Fruit fly (Drosophila melanogaster) whole organism, wandering third instar larva: Measurements from ENCODE around the gene CG11975.

Experiments
- CG32264 ChIP-seq: fragments of 200-800 bp; sonication (Bioruptor generic); optimal IDR thresholded peaks from 2 replicates; lab custom pipeline; 2016; ENCODE audit warnings: missing biosample characterization, missing genetic modification characterization
- CG9705 ChIP-seq: fragments of 200-800 bp; sonication (Bioruptor generic); optimal IDR thresholded peaks from 2 replicates; lab custom pipeline; 2018; ENCODE audit warnings: missing biosample characterization, mild to moderate bottlenecking, missing genetic modification characterization
- CrebA ChIP-seq: fragments of 200-800 bp; sonication (Bioruptor generic); optimal IDR thresholded peaks from 2 replicates; lab custom pipeline; 2016; ENCODE audit warnings: missing biosample characterization, mild to moderate bottlenecking, missing genetic modification characterization, borderline replicate concordance
- Dfd ChIP-seq: fragments of >200 bp; optimal IDR thresholded peaks from 2 replicates; lab custom pipeline; 2017; ENCODE audit warnings: missing biosample characterization, missing genetic modification characterization
- Dif ChIP-seq: fragments of 200-275, 200-300 bp; sonication (Bioruptor generic); optimal IDR thresholded peaks from 2 replicates; lab custom pipeline; 2018; ENCODE audit warnings: missing biosample characterization, missing genetic modification characterization; ENCODE audit not compliant: partially characterized antibody
- GATAd ChIP-seq: sonication (Bioruptor generic); optimal IDR thresholded peaks from 2 replicates; lab custom pipeline; 2016; ENCODE audit warnings: missing biosample characterization, missing genetic modification characterization
- HLH106 ChIP-seq: fragments of 200-800 bp; optimal IDR thresholded peaks from 3 replicates; lab custom pipeline; 2019; ENCODE audit warnings: missing biosample characterization, mild to moderate bottlenecking, missing genetic modification characterization, moderate library complexity
- Jra ChIP-seq: sonication (Bioruptor generic); optimal IDR thresholded peaks from 2 replicates; lab custom pipeline; 2016; ENCODE audit warnings: missing biosample characterization, missing genetic modification characterization
- Myc ChIP-seq: fragments of >200 bp; optimal IDR thresholded peaks from 2 replicates; lab custom pipeline; 2017
- OdsH ChIP-seq: fragments of 200-800 bp; sonication (Bioruptor generic); optimal IDR thresholded peaks from 2 replicates; lab custom pipeline; 2016; ENCODE audit warnings: missing biosample characterization, mild to moderate bottlenecking, missing genetic modification characterization
- Rel ChIP-seq, 2 experiments: fragments of 200-800 bp; sonication (Bioruptor generic) in 1 of 2; optimal IDR thresholded peaks; 2 replicates in 1 of 2; 3 replicates in 1 of 2; lab custom pipeline; 2016 to 2019; ENCODE audit warnings: mild to moderate bottlenecking in 2 of 2, missing biosample characterization in 2 of 2, missing genetic modification characterization in 2 of 2, moderate library complexity in 1 of 2
- Sp1 ChIP-seq: fragments of 200-800 bp; sonication (Bioruptor generic); optimal IDR thresholded peaks from 3 replicates; lab custom pipeline; 2019; ENCODE audit warnings: missing biosample characterization, mild to moderate bottlenecking, missing genetic modification characterization, moderate library complexity
- Vsx2 ChIP-seq: fragments of 200-300, 225-300 bp; sonication (Bioruptor generic); optimal IDR thresholded peaks from 2 replicates; lab custom pipeline; 2018; ENCODE audit warnings: missing biosample characterization, missing genetic modification characterization; ENCODE audit not compliant: partially characterized antibody
- br ChIP-seq: fragments of 200-800 bp; sonication (Bioruptor generic); optimal IDR thresholded peaks from 2 replicates; lab custom pipeline; 2016; ENCODE audit warnings: missing biosample characterization, missing genetic modification characterization
- brk ChIP-seq: fragments of 200-800 bp; sonication (Bioruptor generic); optimal IDR thresholded peaks from 2 replicates; lab custom pipeline; 2016; ENCODE audit warnings: missing biosample characterization, mild to moderate bottlenecking, missing genetic modification characterization
- dsf ChIP-seq: sonication (Bioruptor generic); optimal IDR thresholded peaks from 2 replicates; lab custom pipeline; 2016; ENCODE audit warnings: missing biosample characterization, missing genetic modification characterization, borderline replicate concordance
- ey ChIP-seq: fragments of 200-800 bp; sonication (Bioruptor generic); optimal IDR thresholded peaks from 2 replicates; lab custom pipeline; 2016; ENCODE audit warnings: missing biosample characterization, missing genetic modification characterization
- foxo ChIP-seq, 2 experiments: fragments of 200-800 bp; sonication (Bioruptor generic); optimal IDR thresholded peaks; 2 replicates in 1 of 2; 3 replicates in 1 of 2; lab custom pipeline; 2016 to 2017; ENCODE audit warnings: missing biosample characterization in 2 of 2, missing genetic modification characterization in 2 of 2
- fru ChIP-seq: fragments of 200-800 bp; sonication (Bioruptor generic); optimal IDR thresholded peaks from 3 replicates; lab custom pipeline; 2016; ENCODE audit warnings: missing biosample characterization, mild to moderate bottlenecking, missing genetic modification characterization
- h ChIP-seq: fragments of 200-800 bp; sonication (Bioruptor generic); optimal IDR thresholded peaks from 3 replicates; lab custom pipeline; 2016; ENCODE audit warnings: missing biosample characterization, mild to moderate bottlenecking, missing genetic modification characterization
- lola ChIP-seq: fragments of >200 bp; optimal IDR thresholded peaks from 2 replicates; lab custom pipeline; 2017; ENCODE audit warnings: missing biosample characterization, missing genetic modification characterization
- pan ChIP-seq: fragments of >200 bp; optimal IDR thresholded peaks from 2 replicates; lab custom pipeline; 2017
- psq ChIP-seq: fragments of 200-800 bp; sonication (Bioruptor generic); optimal IDR thresholded peaks from 3 replicates; lab custom pipeline; 2017; ENCODE audit warnings: missing biosample characterization, mild to moderate bottlenecking, missing genetic modification characterization, moderate library complexity
- rgr ChIP-seq: fragments of 200-800 bp; sonication (Bioruptor generic); optimal IDR thresholded peaks from 3 replicates; lab custom pipeline; 2016; ENCODE audit warnings: missing biosample characterization, mild to moderate bottlenecking, missing genetic modification characterization
- sage ChIP-seq: fragments of 200-800 bp; sonication (Bioruptor generic); optimal IDR thresholded peaks from 2 replicates; lab custom pipeline; 2016; ENCODE audit warnings: missing biosample characterization, mild to moderate bottlenecking, missing genetic modification characterization
- tai ChIP-seq: sonication (Bioruptor generic); optimal IDR thresholded peaks from 2 replicates; lab custom pipeline; 2016; ENCODE audit warnings: missing biosample characterization, missing genetic modification characterization
- woc ChIP-seq: sonication (Bioruptor generic); optimal IDR thresholded peaks from 2 replicates; lab custom pipeline; 2016; ENCODE audit warnings: missing biosample characterization, mild to moderate bottlenecking, missing genetic modification characterization

Gene CG11975

DNA sequence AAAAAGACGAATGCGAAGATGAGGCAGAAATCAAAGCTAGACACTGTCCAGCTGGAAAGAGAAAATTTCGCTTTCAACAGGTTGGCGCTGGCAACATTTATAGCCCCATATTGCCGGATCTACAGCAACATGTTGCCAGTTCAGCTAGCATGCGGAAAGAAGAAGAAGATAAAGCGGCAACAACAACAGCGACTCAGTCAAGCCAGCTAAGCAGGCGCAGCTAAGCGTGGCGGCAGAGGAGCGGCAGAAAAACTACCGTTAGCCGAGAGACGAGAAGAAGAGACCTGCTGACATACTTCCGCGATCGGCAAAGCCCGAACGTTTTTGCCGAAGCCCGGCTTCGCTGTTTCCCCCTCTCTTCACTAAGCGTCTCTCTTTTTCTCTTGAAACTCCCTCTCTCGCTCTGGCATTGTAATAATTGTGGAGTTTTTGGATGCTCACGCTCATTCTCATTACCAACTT, 37.7 kb upstream of the CG11975 start:
- TF ChIP-seq tai (GFP tag; lab: Kevin White, UChicago) (no peak), CG32264 (no peak), CrebA (GFP tag; lab: Kevin White, UChicago) (no peak), br (no peak), pan (no peak), Jra (no peak)

DNA sequence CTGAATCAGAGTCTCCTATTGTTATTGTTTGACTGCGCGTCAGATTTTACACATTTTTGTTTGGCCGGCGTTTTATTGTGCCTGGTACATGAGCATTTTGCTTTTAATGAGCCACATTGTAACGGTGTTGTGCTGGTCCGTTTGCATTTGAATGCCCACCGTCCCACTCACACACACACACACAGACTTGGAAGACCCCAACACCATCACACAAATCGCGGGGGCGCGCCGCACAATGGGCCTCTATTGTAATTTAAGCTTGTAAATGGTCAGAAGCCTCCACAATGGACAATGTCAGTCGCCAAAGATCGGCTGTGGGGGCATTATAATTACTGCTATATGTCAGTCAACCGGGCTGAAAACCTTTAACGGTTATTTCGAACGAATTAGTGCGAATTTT, 36.7 kb upstream of the CG11975 start:
- TF ChIP-seq sage (GFP tag; lab: Kevin White, UChicago) (no peak), HLH106 (tag; lab: Kevin White, UChicago) (no peak), br (no peak), fru (GFP tag; lab: Kevin White, UChicago) (no peak), GATAd (GFP tag; lab: Kevin White, UChicago) (no peak), Myc (lab: Kevin White, UChicago) (no peak), Rel (GFP tag; optimal IDR thresholded peaks at IDR 0.05; lab: Kevin White, UChicago) (no peak), Rel (tag; optimal IDR thresholded peaks at IDR 0.05; lab: Kevin White, UChicago) (no peak), CG9705 (GFP tag; lab: Kevin White, UChicago) (no peak), OdsH (no peak), lola (GFP tag; lab: Kevin White, UChicago) (no peak), dsf (GFP tag; lab: Kevin White, UChicago) (no peak)

DNA sequence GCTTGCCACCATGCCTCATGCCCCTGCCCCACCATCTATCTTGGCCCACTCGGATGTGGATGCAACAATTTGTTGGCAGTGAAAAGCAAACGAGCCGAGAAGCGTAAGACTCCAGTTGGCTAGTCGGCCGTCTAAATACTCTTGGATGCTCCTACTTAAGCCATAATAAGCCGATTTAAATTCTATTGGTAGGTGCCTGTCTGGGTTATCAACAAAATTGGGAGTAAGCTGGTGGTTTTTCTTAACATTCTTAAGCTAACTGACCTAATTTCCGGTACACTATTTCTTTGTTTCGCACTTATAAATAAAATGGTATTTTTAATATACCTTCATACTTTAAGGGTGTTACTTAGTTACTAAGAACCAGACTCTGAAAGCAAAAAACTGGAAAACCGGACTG, 35.3 kb upstream of the CG11975 start:
- TF ChIP-seq GATAd (GFP tag; lab: Kevin White, UChicago) (no peak), rgr (GFP tag; lab: Kevin White, UChicago) (peak; percentile 13), lola (GFP tag; lab: Kevin White, UChicago) (no peak), CrebA (GFP tag; lab: Kevin White, UChicago) (no peak), h (GFP tag; lab: Kevin White, UChicago) (peak; percentile 41), Sp1 (GFP tag; lab: Kevin White, UChicago) (peak; percentile 47), br (peak; percentile 27), woc (GFP tag; lab: Kevin White, UChicago) (peak; percentile 90), foxo (GFP tag; optimal IDR thresholded peaks at IDR 0.05; lab: Kevin White, UChicago) (peak in 1 of 2 experiments; percentile 33), Dif (GFP tag; lab: Kevin White, UChicago) (no peak), sage (GFP tag; lab: Kevin White, UChicago) (no peak), brk (GFP tag; lab: Kevin White, UChicago) (no peak), ey (GFP tag; lab: Kevin White, UChicago) (no peak), OdsH (peak; percentile 34), HLH106 (tag; lab: Kevin White, UChicago) (peak; percentile 47), fru (GFP tag; lab: Kevin White, UChicago) (peak; percentile 14), psq (GFP tag; lab: Kevin White, UChicago) (peak; percentile 66)

DNA sequence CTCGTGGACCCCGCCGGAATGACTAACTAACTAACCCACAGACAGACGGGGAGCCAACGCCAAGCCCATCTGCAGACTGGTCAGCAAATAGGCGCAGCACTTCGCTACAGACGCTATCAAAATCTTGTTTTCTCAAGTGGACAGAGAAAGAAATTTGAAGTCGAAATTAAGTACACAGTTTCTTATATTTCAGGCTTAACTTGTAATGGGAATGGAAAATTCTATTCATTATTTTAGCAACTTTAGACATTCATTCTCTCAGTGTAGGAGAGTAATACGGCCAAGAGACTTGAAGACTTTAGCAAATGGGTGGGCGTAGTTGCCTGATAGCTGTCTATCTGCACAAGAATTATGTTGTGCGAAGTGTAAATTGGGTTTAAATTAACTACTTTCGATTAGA, 34.8 kb upstream of the CG11975 start:
- TF ChIP-seq dsf (GFP tag; lab: Kevin White, UChicago) (no peak), psq (GFP tag; lab: Kevin White, UChicago) (no peak), Vsx2 (GFP tag; lab: Kevin White, UChicago) (no peak), CG32264 (no peak), ey (GFP tag; lab: Kevin White, UChicago) (no peak), Rel (GFP tag; optimal IDR thresholded peaks at IDR 0.05; lab: Kevin White, UChicago) (no peak), Rel (tag; optimal IDR thresholded peaks at IDR 0.05; lab: Kevin White, UChicago) (no peak), GATAd (GFP tag; lab: Kevin White, UChicago) (no peak), CrebA (GFP tag; lab: Kevin White, UChicago) (no peak), Jra (no peak), brk (GFP tag; lab: Kevin White, UChicago) (no peak)
- TF ChIP-seq, all 38 proteins: peak for 0

DNA sequence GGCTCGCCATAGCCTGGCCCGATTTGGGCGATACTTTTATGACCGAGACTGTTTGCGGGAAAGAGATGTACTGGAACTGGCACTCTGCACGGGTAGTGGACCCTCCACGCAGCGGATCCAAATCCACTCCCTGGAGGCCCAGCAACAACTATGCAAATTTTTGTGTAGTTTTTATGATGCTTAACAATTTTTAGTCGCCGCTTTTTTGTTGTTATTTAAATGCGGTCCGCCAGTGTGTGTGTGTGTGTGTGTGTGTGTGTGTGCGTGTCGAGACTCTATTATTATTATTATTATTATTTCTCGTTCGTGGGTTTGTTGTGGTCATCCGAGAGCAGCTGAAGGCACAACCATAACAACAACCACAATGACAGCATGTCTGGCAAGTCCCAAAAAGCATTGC, 33.9 kb upstream of the CG11975 start:
- peak; percentile 84 for TF ChIP-seq Dfd (GFP tag; lab: Kevin White, UChicago)
- no peak for TF ChIP-seq Jra
- TF ChIP-seq pan: no peak
- no peak for TF ChIP-seq tai (GFP tag; lab: Kevin White, UChicago)

DNA sequence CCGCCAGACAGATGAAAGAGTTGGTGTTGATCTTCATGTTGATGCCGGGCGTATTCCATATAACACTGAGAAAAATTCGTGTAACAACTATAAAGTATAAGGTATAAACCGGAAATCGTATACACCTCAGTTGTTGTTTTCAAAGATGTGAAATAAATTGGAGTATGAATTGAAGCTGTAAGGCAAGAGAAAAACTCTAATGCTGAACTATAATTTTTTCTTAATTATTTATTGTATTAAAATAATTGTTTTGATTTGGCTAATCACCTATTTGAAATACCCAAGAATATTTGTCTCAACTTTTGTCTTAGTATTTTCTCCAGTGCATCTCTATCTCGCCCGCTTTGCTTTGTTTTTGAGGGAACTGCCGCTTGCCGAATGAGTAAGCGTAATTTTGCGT, 32.7 kb upstream of the CG11975 start:
- TF ChIP-seq brk (GFP tag; lab: Kevin White, UChicago): no peak
- peak; percentile 17 for TF ChIP-seq h (GFP tag; lab: Kevin White, UChicago)
- peak in 1 of 2 experiments; percentile 10 for TF ChIP-seq foxo (GFP tag; optimal IDR thresholded peaks at IDR 0.05; lab: Kevin White, UChicago)
- TF ChIP-seq rgr (GFP tag; lab: Kevin White, UChicago): peak; percentile 12
- TF ChIP-seq Sp1 (GFP tag; lab: Kevin White, UChicago): peak; percentile 4
- TF ChIP-seq, all 38 proteins: peak for 4
